Worm (Caenorhabditis elegans): ENCODE results near the gene ogdh-2.

DNA sequence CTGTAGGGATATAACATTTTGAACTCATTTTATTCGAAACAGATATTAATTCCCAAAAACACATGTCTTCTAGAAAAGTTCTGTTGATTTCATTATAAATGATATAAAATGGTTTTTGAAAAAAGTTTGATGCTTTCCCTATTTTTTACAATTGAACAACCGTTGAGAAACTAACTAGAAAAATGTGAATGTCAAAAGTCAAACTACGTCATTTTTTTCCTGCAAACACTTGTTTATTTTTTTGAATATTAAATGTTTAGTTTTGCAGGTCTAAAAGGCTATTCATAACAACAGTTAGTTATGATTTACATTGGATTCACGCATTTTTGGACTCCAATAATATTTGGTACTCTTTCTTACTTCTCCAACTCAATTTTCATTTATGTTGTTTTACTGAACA is 31.4 kb upstream of the ogdh-2 start, which contains the start of gene srj-4:
- TF ChIP-seq nhr-84 (tag; optimal IDR thresholded peaks at IDR 0.05), result no peak
- no peak for TF ChIP-seq ama-1 (optimal IDR thresholded peaks at IDR 0.05)
- TF ChIP-seq mdl-1 (tag; optimal IDR thresholded peaks at IDR 0.05), result no peak
- TF ChIP-seq fos-1 (tag; optimal IDR thresholded peaks at IDR 0.05), result no peak
- no peak for TF ChIP-seq ceh-82 (tag; optimal IDR thresholded peaks at IDR 0.05)
- no peak for TF ChIP-seq nhr-77 (tag; optimal IDR thresholded peaks at IDR 0.05)
- TF ChIP-seq C34B4.2 (tag; optimal IDR thresholded peaks at IDR 0.05), result no peak
- TF ChIP-seq ztf-11 (tag; optimal IDR thresholded peaks at IDR 0.05), result no peak
- no peak for TF ChIP-seq lin-39 (tag; optimal IDR thresholded peaks at IDR 0.05)
- TF ChIP-seq elt-3 (tag; optimal IDR thresholded peaks at IDR 0.05), result no peak
- TF ChIP-seq lin-13 (GFP tag; optimal IDR thresholded peaks at IDR 0.05), result no peak
- TF ChIP-seq fkh-8 (tag; optimal IDR thresholded peaks at IDR 0.05), result no peak

Measured in whole organism, L1 larva.